Fruit fly (Drosophila melanogaster) whole organism, adult: ENCODE measurements around the gene Naa20B.
"Not testable (repeated sequence)": the region's sequence is repeated elsewhere in the genome, so short reads cannot be mapped to it uniquely, and the experiment has no call there.

Experiments
- CG14711 ChIP-seq: fragments of 200-800 bp; sonication (Bioruptor generic); optimal IDR thresholded peaks from 2 replicates; lab custom pipeline; 2018; ENCODE audit warnings: missing biosample characterization, mild to moderate bottlenecking, missing genetic modification characterization, moderate library complexity
- Clk ChIP-seq: fragments of 200-800 bp; sonication (Bioruptor generic); optimal IDR thresholded peaks from 2 replicates; lab custom pipeline; 2017; ENCODE audit warnings: missing biosample characterization, missing genetic modification characterization
- Crg-1 ChIP-seq: fragments of 200-800 bp; sonication (Bioruptor generic); optimal IDR thresholded peaks from 2 replicates; lab custom pipeline; 2016; ENCODE audit warnings: missing biosample characterization, missing genetic modification characterization
- Hr96 ChIP-seq: fragments of 200-800 bp; sonication (Bioruptor generic); optimal IDR thresholded peaks from 2 replicates; lab custom pipeline; 2016; ENCODE audit warnings: missing biosample characterization, missing genetic modification characterization
- Mnt ChIP-seq: fragments of 200-800 bp; sonication (Bioruptor generic); optimal IDR thresholded peaks from 2 replicates; lab custom pipeline; 2016; ENCODE audit warnings: missing biosample characterization, mild to moderate bottlenecking, missing genetic modification characterization
- bab1 ChIP-seq: fragments of 200-800 bp; sonication (Bioruptor generic); optimal IDR thresholded peaks from 3 replicates; lab custom pipeline; 2019; ENCODE audit warnings: missing biosample characterization, mild to moderate bottlenecking, missing genetic modification characterization, moderate library complexity
- ovo ChIP-seq: fragments of 200-800 bp; sonication (Bioruptor generic); optimal IDR thresholded peaks from 2 replicates; lab custom pipeline; 2016; ENCODE audit warnings: missing biosample characterization, missing genetic modification characterization

- not testable (repeated sequence) for TF ChIP-seq Clk; Hr96 (GFP tag; lab: Kevin White, UChicago); ovo (GFP tag; lab: Kevin White, UChicago); CG14711 (tag; lab: Kevin White, UChicago)
- TF ChIP-seq Mnt (peak; percentile 40), Crg-1 (GFP tag; lab: Kevin White, UChicago) (peak; percentile 30), bab1 (GFP tag; lab: Kevin White, UChicago) (peak; percentile 41)
These were observed 41.6 kb upstream of the Naa20B start for dm6 chr2L:13215640-13216129.
